Comparison of ENCODE assay signal across 1 fruit fly cellular context in the genomic region with DNA sequence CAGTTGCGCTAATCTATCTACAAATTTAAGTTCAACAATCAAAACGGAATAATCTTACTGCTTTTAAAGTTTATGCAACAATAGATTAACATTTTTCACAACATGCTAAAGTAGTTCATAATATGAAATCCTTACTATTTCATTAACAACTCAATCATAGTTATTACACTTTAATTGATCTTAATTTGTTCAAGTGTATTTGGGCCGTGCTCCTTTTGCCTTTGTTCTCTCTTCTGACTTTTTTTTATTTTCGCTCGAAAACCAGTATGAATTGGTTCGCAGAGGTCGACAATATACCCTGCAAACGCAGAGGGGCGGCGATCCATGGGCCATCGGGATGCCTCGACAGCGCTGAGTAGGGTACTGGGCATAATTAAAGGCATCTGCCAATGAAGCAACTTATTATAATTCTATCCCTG.
TF ChIP-seq lines count a peak whose summit lies in the region.

No protein-coding gene starts in this region.

TF ChIP-seq in whole organism, prepupa, 60 proteins besides CTCF, POLR2A, EP300 and RAD21 (continued from another document):
- peak; percentile 75 for TF ChIP-seq CG11762 (GFP tag; optimal IDR thresholded peaks at IDR 0.05; lab: Kevin White, UChicago; ENCODE audit: insufficient read depth)
- peak; percentile 64 for TF ChIP-seq topi (GFP tag; optimal IDR thresholded peaks at IDR 0.05; lab: Kevin White, UChicago)
- TF ChIP-seq Sox14 (GFP tag; optimal IDR thresholded peaks at IDR 0.05; lab: Kevin White, UChicago) = no peak
- TF ChIP-seq CG16779 (tag; optimal IDR thresholded peaks at IDR 0.05; lab: Kevin White, UChicago) = peak; percentile 42
- TF ChIP-seq Gug (GFP tag; IDR thresholded peaks at IDR 0.05; lab: Robert Waterston, UW) = no peak
- TF ChIP-seq CG6163 (GFP tag; IDR thresholded peaks at IDR 0.05; lab: Robert Waterston, UW) = peak; percentile 76
- no peak for TF ChIP-seq Hr4 (GFP tag; optimal IDR thresholded peaks at IDR 0.05; lab: Kevin White, UChicago)
- TF ChIP-seq CG6808 (GFP tag; optimal IDR thresholded peaks at IDR 0.05; lab: Kevin White, UChicago) = peak; percentile 87
- peak; percentile 77 for TF ChIP-seq Eip75B (GFP tag; optimal IDR thresholded peaks at IDR 0.05; lab: Kevin White, UChicago)
- peak; percentile 46 for TF ChIP-seq CG8319 (GFP tag; optimal IDR thresholded peaks at IDR 0.05; lab: Kevin White, UChicago)
- peak; percentile 53 for TF ChIP-seq Sox102F (GFP tag; optimal IDR thresholded peaks at IDR 0.05; lab: Kevin White, UChicago)
- TF ChIP-seq CG10631 (GFP tag; optimal IDR thresholded peaks at IDR 0.05; lab: Kevin White, UChicago) = peak; percentile 47
- no peak for TF ChIP-seq pdm3 (GFP tag; optimal IDR thresholded peaks at IDR 0.05; lab: Kevin White, UChicago)
- TF ChIP-seq CG32006 (GFP tag; optimal IDR thresholded peaks at IDR 0.05; lab: Kevin White, UChicago) = no peak
- peak; percentile 72 for TF ChIP-seq acj6 (GFP tag; optimal IDR thresholded peaks at IDR 0.05; lab: Kevin White, UChicago)
- TF ChIP-seq fkh (GFP tag; optimal IDR thresholded peaks at IDR 0.05; lab: Kevin White, UChicago) = no peak
- no peak for TF ChIP-seq Eip93F (GFP tag; optimal IDR thresholded peaks at IDR 0.05; lab: Kevin White, UChicago)
- TF ChIP-seq CG9139 (GFP tag; optimal IDR thresholded peaks at IDR 0.05; lab: Kevin White, UChicago) = peak; percentile 73
- TF ChIP-seq CG6792 (GFP tag; optimal IDR thresholded peaks at IDR 0.05; lab: Kevin White, UChicago) = peak; percentile 62
- TF ChIP-seq Ets96B (tag; optimal IDR thresholded peaks at IDR 0.05; lab: Kevin White, UChicago) = peak; percentile 86
- 0 out of 3 replicates have a peak, but pooled peaks have one; percentile 15 for TF ChIP-seq eg (GFP tag; IDR thresholded peaks at IDR 0.05; lab: Robert Waterston, UW)
- TF ChIP-seq CG11902 (GFP tag; optimal IDR thresholded peaks at IDR 0.05; lab: Kevin White, UChicago) = peak; percentile 21
- peak; percentile 50 for TF ChIP-seq CG1621 (tag; optimal IDR thresholded peaks at IDR 0.05; lab: Kevin White, UChicago)
- peak; percentile 83 for TF ChIP-seq svp (GFP tag; lab: Kevin White, UChicago)
- peak; percentile 59 for TF ChIP-seq achi (GFP tag; optimal IDR thresholded peaks at IDR 0.05; lab: Kevin White, UChicago)
- peak in 1 of 2 experiments; percentile 30 for TF ChIP-seq salr (GFP tag; optimal IDR thresholded peaks at IDR 0.05; lab: Kevin White, UChicago)
- TF ChIP-seq CG6854 (GFP tag; optimal IDR thresholded peaks at IDR 0.05; lab: Kevin White, UChicago) = no peak
- TF ChIP-seq CG31627 (GFP tag; optimal IDR thresholded peaks at IDR 0.05; lab: Kevin White, UChicago) = peak; percentile 28
- TF ChIP-seq CG4318 (GFP tag; optimal IDR thresholded peaks at IDR 0.05; lab: Kevin White, UChicago) = no peak
- TF ChIP-seq vri (GFP tag; optimal IDR thresholded peaks at IDR 0.05; lab: Kevin White, UChicago) = no peak
- TF ChIP-seq CG3919 (GFP tag; optimal IDR thresholded peaks at IDR 0.05; lab: Kevin White, UChicago) = peak; percentile 67
- peak; percentile 66 for TF ChIP-seq dsx (GFP tag; optimal IDR thresholded peaks at IDR 0.05; lab: Kevin White, UChicago; ENCODE audit: poor library complexity, severe bottlenecking)
